Worm (Caenorhabditis elegans) whole organism, late embryonic: ENCODE data around the gene frpr-3.

ENCODE experiments used
- ama-1 ChIP-seq: fragments of 150-350 bp; optimal IDR thresholded peaks from 2 replicates; lab custom pipeline; 2014
- dmd-4 ChIP-seq: sonication (generic microtip); optimal IDR thresholded peaks from 2 replicates; lab custom pipeline; 2016; ENCODE audit warnings: borderline replicate concordance, missing genetic modification characterization, missing compliant biosample characterization
- elt-2 ChIP-seq: sonication (generic microtip); optimal IDR thresholded peaks from 2 replicates; lab custom pipeline; 2016; ENCODE audit warnings: missing genetic modification reagents, missing genetic modification characterization, missing compliant biosample characterization
- nhr-11 ChIP-seq: fragments of 150-350 bp; optimal IDR thresholded peaks from 2 replicates; lab custom pipeline; 2014; ENCODE audit warnings: missing biosample characterization, missing genetic modification characterization

- no peak for TF ChIP-seq ama-1 (lab: Kevin White, UChicago)
- no peak for TF ChIP-seq nhr-11 (tag; lab: Kevin White, UChicago)
- TF ChIP-seq elt-2 (tag; lab: Kevin White, UChicago), result no peak
- no peak for TF ChIP-seq dmd-4
Observed at ce11 chrV:7726927-7727326, 44.1 kb upstream of the frpr-3 start.
